Worm (Caenorhabditis elegans) whole organism, late embryonic: Measurements from ENCODE around the gene bmk-1.

Source experiments
- dmd-4 ChIP-seq: sonication (generic microtip); optimal IDR thresholded peaks from 2 replicates; lab custom pipeline; 2016; ENCODE audit warnings: borderline replicate concordance, missing genetic modification characterization, missing compliant biosample characterization
- mec-3 ChIP-seq: sonication (generic microtip); optimal IDR thresholded peaks from 2 replicates; lab custom pipeline; 2016; ENCODE audit warnings: borderline replicate concordance, missing genetic modification characterization, missing compliant biosample characterization
- tbx-7 ChIP-seq: sonication (generic microtip); optimal IDR thresholded peaks from 2 replicates; lab custom pipeline; 2016; ENCODE audit warnings: missing genotype, missing genetic modification characterization, missing compliant biosample characterization
- unc-86 ChIP-seq: sonication (generic microtip); optimal IDR thresholded peaks from 2 replicates; lab custom pipeline; 2016; ENCODE audit warnings: missing genetic modification characterization, missing compliant biosample characterization

DNA sequence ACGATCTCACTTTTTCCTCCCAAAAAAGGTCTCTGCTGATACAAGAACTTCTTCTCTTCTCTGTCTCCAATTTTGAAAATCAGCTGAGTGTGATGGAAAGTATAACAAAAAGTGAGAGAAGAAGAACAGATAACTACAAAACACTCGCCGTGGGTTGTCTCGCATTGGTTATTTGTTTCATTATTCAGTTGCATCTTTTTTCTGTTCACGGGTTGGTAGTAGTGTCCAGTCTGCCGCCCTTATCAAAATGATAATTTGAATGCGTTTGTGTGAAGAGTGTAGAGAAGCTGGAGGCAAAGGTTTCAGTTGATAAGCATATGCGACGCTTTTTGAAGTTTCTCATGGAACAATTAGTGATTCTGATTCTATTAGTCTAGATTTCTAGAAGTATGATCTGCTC, 46.3 kb upstream of the bmk-1 start:
- TF ChIP-seq unc-86 (tag; lab: Kevin White, UChicago), result no peak
- TF ChIP-seq dmd-4 (tag; lab: Kevin White, UChicago), result no peak
- no peak for TF ChIP-seq mec-3 (tag; lab: Kevin White, UChicago)
- no peak for TF ChIP-seq tbx-7 (tag; lab: Kevin White, UChicago)
